Fruit fly (Drosophila melanogaster): ENCODE measurements around the gene CG13031.

The CG13031 gene

dm6 chr3L:16730645-16731044, 6.0 kb downstream of the CG13031 start, which contains the start of gene Dbp73D:
Gene Dbp73D (minus strand): TSS chr3L:16730818.
- peak; percentile 98 for TF ChIP-seq Mnt (GFP tag; optimal IDR thresholded peaks at IDR 0.05)
- no peak for TF ChIP-seq CG33017 (tag; optimal IDR thresholded peaks at IDR 0.05)
- no peak for TF ChIP-seq Clk (GFP tag; optimal IDR thresholded peaks at IDR 0.05)
- TF ChIP-seq CG1620 (GFP tag; optimal IDR thresholded peaks at IDR 0.05) = no peak
- TF ChIP-seq pad (GFP tag; optimal IDR thresholded peaks at IDR 0.05) = no peak
- no peak for TF ChIP-seq CG12768 (GFP tag; optimal IDR thresholded peaks at IDR 0.05)
- no peak for TF ChIP-seq ovo (GFP tag; optimal IDR thresholded peaks at IDR 0.05)
- TF ChIP-seq CG11617 (GFP tag; optimal IDR thresholded peaks at IDR 0.05) = no peak
- no peak for TF ChIP-seq Crg-1 (GFP tag; optimal IDR thresholded peaks at IDR 0.05)
- TF ChIP-seq cnc (optimal IDR thresholded peaks at IDR 0.05) = no peak
- TF ChIP-seq CG14711 (tag; optimal IDR thresholded peaks at IDR 0.05) = no peak
- no peak for TF ChIP-seq Hr96 (GFP tag; optimal IDR thresholded peaks at IDR 0.05)
- TF ChIP-seq CG5204 (GFP tag; optimal IDR thresholded peaks at IDR 0.05) = no peak
- TF ChIP-seq cic (GFP tag; optimal IDR thresholded peaks at IDR 0.05) = no peak
- peak; percentile 29 for TF ChIP-seq bab1 (GFP tag; optimal IDR thresholded peaks at IDR 0.05)
- TF ChIP-seq CG7045 (GFP tag; optimal IDR thresholded peaks at IDR 0.05) = no peak
- TF ChIP-seq kay (GFP tag; ENCODE audit: borderline replicate concordance) = peak; percentile 25
- TF ChIP-seq tj (GFP tag; optimal IDR thresholded peaks at IDR 0.05) = no peak
- no peak for TF ChIP-seq CG7101 (tag; optimal IDR thresholded peaks at IDR 0.05)

DNA sequence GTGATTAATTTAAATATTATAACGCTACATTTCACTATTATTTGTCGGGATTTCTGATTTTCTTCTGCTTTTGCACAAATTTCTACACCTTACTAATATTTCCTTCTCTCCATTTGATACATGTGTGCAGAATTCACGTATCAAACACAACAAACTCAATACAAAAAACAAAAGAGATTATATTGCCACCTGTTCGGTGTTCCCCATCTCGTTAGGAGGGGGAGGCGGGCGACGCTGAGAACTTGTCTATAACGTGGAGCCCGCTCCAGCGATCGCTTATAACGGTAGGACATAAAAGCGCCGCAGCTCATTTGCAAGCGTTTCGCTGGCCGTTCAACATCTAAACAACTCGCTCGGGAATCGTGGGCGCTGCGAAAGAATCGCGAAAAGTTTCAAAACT, 8.6 kb downstream of the CG13031 start, which contains the start of gene CG9701:
Gene CG9701, plus strand, starts transcription at position 301 of the 400 bp plus-strand sequence.
- no peak for TF ChIP-seq pad (GFP tag; optimal IDR thresholded peaks at IDR 0.05)
- peak; percentile 35 for TF ChIP-seq kay (GFP tag; ENCODE audit: borderline replicate concordance)

DNA sequence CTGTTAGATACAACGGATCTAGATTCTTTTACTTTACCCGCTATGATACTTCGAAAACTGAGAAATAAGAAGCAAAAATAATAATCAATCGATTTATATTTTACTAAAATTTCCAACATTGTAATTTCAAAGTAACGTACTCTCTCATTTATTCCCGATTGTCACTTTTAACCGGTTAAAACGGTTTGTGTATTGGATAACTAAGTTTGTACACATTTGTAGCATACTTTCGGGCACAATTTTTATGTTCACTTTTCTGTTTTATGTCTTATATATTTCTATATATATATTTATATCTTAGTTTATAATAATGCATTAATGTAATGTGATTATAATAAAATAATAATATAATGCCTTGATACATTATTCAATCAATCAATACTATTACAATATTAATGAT, 17.0 kb downstream of the CG13031 start:
- TF ChIP-seq cnc (optimal IDR thresholded peaks at IDR 0.05) (no peak), pad (GFP tag; optimal IDR thresholded peaks at IDR 0.05) (no peak), CG7045 (GFP tag; optimal IDR thresholded peaks at IDR 0.05) (no peak), Clk (GFP tag; optimal IDR thresholded peaks at IDR 0.05) (no peak), kay (GFP tag; ENCODE audit: borderline replicate concordance) (no peak), Mnt (GFP tag; optimal IDR thresholded peaks at IDR 0.05) (no peak), bab1 (GFP tag; optimal IDR thresholded peaks at IDR 0.05) (no peak), tj (GFP tag; optimal IDR thresholded peaks at IDR 0.05) (no peak), CG12768 (GFP tag; optimal IDR thresholded peaks at IDR 0.05) (no peak)

- TF ChIP-seq cnc (optimal IDR thresholded peaks at IDR 0.05) (no peak), toe (GFP tag; optimal IDR thresholded peaks at IDR 0.05) (no peak), cic (GFP tag; optimal IDR thresholded peaks at IDR 0.05) (no peak), CG7045 (GFP tag; optimal IDR thresholded peaks at IDR 0.05) (no peak), CG14711 (tag; optimal IDR thresholded peaks at IDR 0.05) (no peak), CG5204 (GFP tag; optimal IDR thresholded peaks at IDR 0.05) (no peak), kay (GFP tag; ENCODE audit: borderline replicate concordance) (no peak), CG11617 (GFP tag; optimal IDR thresholded peaks at IDR 0.05) (no peak), CG1620 (GFP tag; optimal IDR thresholded peaks at IDR 0.05) (no peak), tj (GFP tag; optimal IDR thresholded peaks at IDR 0.05) (no peak), pad (GFP tag; optimal IDR thresholded peaks at IDR 0.05) (no peak), CG7101 (tag; optimal IDR thresholded peaks at IDR 0.05) (no peak), Mnt (GFP tag; optimal IDR thresholded peaks at IDR 0.05) (no peak), CG12768 (GFP tag; optimal IDR thresholded peaks at IDR 0.05) (no peak), Crg-1 (GFP tag; optimal IDR thresholded peaks at IDR 0.05) (no peak)
Observed at dm6 chr3L:16743906-16744704, 19.4 kb downstream of the CG13031 start.

DNA sequence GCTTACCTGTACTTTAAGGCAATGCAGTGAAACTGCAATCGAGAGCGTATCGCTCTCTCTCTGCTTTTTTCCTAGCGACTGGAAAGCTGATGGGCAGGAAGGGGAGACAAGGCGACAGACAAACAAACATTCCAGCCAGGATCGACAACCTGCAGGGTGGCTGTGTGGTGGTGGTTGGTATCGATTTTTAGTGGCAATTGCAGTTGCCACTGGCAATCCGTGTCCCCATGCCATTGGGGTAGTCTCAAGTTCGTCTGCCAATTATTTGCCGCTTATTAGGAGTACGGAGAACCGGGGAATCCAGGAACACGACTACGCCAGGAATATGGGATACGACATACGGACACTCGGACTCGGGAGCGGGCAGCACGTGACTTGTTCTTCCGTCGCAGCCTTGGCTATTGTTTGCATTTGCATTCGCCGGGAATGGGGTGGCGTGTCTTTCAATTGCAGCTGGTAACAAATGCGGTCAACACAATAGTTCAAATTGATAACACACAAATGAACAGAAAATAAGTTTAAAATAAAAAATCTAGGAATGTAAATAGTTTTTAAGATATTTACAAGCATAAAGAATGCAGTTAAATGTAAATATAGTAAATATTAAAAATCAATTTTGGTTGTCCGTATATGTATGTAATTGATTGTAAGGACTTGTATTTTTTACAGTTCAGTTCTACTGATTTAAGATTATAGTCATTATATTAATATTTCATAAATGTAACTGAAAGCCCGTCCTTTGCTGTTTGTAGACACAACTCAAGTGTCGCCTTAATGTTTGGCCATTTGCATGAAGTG, 22.1 kb downstream of the CG13031 start:
- TF ChIP-seq Mnt (GFP tag; optimal IDR thresholded peaks at IDR 0.05) (no peak), Crg-1 (GFP tag; optimal IDR thresholded peaks at IDR 0.05) (no peak), toe (GFP tag; optimal IDR thresholded peaks at IDR 0.05) (no peak), kay (GFP tag; ENCODE audit: borderline replicate concordance) (no peak), cic (GFP tag; optimal IDR thresholded peaks at IDR 0.05) (no peak), CG11617 (GFP tag; optimal IDR thresholded peaks at IDR 0.05) (no peak), Clk (GFP tag; optimal IDR thresholded peaks at IDR 0.05) (no peak), bab1 (GFP tag; optimal IDR thresholded peaks at IDR 0.05) (no peak)

- TF ChIP-seq bab1 (GFP tag; optimal IDR thresholded peaks at IDR 0.05) (no peak), ovo (GFP tag; optimal IDR thresholded peaks at IDR 0.05) (no peak), Mnt (GFP tag; optimal IDR thresholded peaks at IDR 0.05) (no peak), cnc (optimal IDR thresholded peaks at IDR 0.05) (no peak), Hr96 (GFP tag; optimal IDR thresholded peaks at IDR 0.05) (no peak), cic (GFP tag; optimal IDR thresholded peaks at IDR 0.05) (no peak), tj (GFP tag; optimal IDR thresholded peaks at IDR 0.05) (no peak), CG7101 (tag; optimal IDR thresholded peaks at IDR 0.05) (no peak), kay (GFP tag; ENCODE audit: borderline replicate concordance) (no peak), CG5204 (GFP tag; optimal IDR thresholded peaks at IDR 0.05) (no peak), CG14711 (tag; optimal IDR thresholded peaks at IDR 0.05) (no peak)
Observed at dm6 chr3L:16748343-16748742, 23.7 kb downstream of the CG13031 start.
